Fruit fly (Drosophila melanogaster) whole organism, pupa: ENCODE results near the gene CG14566.

Experiments used
- CG13204 ChIP-seq: fragments of 200-800 bp; sonication (Bioruptor generic); optimal IDR thresholded peaks from 2 replicates; lab custom pipeline; 2018; ENCODE audit warnings: missing biosample characterization, mild to moderate bottlenecking, missing genetic modification characterization, moderate library complexity
- CG14655 ChIP-seq: fragments of 200-800 bp; sonication (Bioruptor generic); optimal IDR thresholded peaks from 3 replicates; lab custom pipeline; 2017; ENCODE audit warnings: mild to moderate bottlenecking, missing biosample characterization, missing genetic modification reagents, missing genetic modification characterization
- CG15710 ChIP-seq: fragments of 200-800 bp; sonication (Bioruptor generic); optimal IDR thresholded peaks from 2 replicates; lab custom pipeline; 2018; ENCODE audit warnings: missing biosample characterization, mild to moderate bottlenecking, missing genetic modification characterization, moderate library complexity
- CG4496 ChIP-seq: fragments of 200-800 bp; sonication (Bioruptor generic); IDR thresholded peaks from 3 replicates; pipeline ENCODE4 v1.3.6; 2022; ENCODE audit warnings: missing biosample characterization, missing genetic modification characterization
- CG8159 ChIP-seq: fragments of 200-800 bp; sonication (Bioruptor generic); optimal IDR thresholded peaks from 3 replicates; lab custom pipeline; 2018; ENCODE audit warnings: missing biosample characterization, mild to moderate bottlenecking, missing genetic modification characterization, moderate library complexity
- CG8301 ChIP-seq: fragments of 200-800 bp; sonication (Bioruptor generic); optimal IDR thresholded peaks from 2 replicates; lab custom pipeline; 2018; ENCODE audit warnings: missing biosample characterization, mild to moderate bottlenecking, missing genetic modification characterization
- D1 ChIP-seq: fragments of 200-800 bp; sonication (Bioruptor generic); optimal IDR thresholded peaks from 2 replicates; lab custom pipeline; 2018; ENCODE audit warnings: missing biosample characterization, mild to moderate bottlenecking, missing genetic modification characterization, moderate library complexity
- EcR ChIP-seq: fragments of 200-800 bp; sonication (Bioruptor generic); optimal IDR thresholded peaks from 3 replicates; lab custom pipeline; 2019; ENCODE audit warnings: missing biosample characterization, missing genetic modification characterization, mild to moderate bottlenecking, moderate library complexity, missing genetic modification reagents
- Ets98B ChIP-seq: fragments of 200-800 bp; sonication (Bioruptor generic); IDR thresholded peaks from 2 replicates; pipeline ENCODE4 v1.3.6; 2022; ENCODE audit warnings: missing biosample characterization, missing genetic modification characterization
- Pif1A ChIP-seq: fragments of 200-800 bp; sonication (Bioruptor generic); optimal IDR thresholded peaks from 3 replicates; lab custom pipeline; 2016; ENCODE audit warnings: missing biosample characterization, missing genetic modification characterization

CG14566 gene

DNA sequence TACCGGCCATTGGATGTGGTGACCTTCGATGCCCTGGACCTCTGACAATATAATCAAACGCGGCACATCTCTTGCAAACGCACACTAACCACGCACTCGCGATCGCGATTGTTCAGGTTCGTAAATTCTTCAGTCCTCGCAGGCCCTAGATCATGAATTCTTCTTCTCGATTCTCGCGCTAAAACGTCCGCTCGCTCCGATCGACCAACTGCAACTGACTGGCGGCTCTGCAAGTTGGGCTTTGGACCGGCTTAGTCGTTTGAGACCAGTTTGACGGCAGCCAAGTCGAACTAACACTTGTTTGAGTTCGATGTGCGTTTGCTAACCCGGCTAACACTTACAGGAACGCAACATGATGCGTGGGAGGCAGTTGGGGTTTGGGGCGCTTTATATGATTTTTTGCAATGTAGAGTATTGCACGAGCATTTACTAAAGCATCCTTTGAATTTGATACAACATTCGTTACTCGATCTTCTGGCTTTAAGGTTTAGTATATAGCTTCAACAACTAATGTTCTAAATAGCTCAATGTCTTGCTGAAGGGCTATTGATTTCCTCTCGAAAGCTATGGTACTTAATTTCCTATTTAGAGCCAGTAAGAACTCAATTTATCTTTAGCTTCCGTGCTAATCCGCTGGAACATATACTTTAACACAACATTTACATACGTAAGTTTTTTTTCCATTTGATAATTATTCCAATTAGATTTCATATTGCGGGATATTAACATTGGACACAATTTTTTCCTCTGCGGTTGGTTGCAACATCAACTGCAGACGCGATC is 33.8 kb downstream of the CG14566 start, which contains the start of gene CG32447:
CG32447 (minus strand) TSS at position 222 of the 783 bp plus-strand sequence.
- TF ChIP-seq CG14655 (GFP tag; lab: Kevin White, UChicago) (peak; percentile 45), CG8301 (peak; percentile 32), Pif1A (GFP tag; lab: Kevin White, UChicago) (no peak), Ets98B (GFP tag; lab: Robert Waterston, UW) (peak; percentile 6; the same call in 1 of the 2 replicates), CG15710 (tag; lab: Kevin White, UChicago) (no peak), EcR (GFP tag; lab: Kevin White, UChicago) (no peak)

DNA sequence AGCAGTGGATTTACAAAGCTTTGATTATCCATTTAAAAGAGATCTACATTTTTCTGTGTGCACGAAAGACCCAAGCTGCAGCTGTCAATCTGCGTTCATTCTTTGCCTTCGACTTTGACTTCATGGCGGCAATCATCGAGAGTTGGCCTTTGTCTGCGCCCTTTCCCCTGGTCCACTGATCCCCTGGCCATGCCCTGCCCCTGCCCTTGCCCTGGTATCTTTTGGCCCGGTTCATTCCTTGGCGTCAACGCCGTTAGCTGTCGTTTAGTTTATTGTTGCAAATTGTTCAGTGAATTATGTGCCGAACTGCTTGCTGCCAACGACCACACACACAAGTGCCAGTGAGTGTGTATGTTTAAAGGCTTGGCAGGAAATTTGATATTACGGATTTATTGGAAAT is 39.2 kb downstream of the CG14566 start:
- TF ChIP-seq D1 (no peak), EcR (GFP tag; lab: Kevin White, UChicago) (peak; percentile 66)

DNA sequence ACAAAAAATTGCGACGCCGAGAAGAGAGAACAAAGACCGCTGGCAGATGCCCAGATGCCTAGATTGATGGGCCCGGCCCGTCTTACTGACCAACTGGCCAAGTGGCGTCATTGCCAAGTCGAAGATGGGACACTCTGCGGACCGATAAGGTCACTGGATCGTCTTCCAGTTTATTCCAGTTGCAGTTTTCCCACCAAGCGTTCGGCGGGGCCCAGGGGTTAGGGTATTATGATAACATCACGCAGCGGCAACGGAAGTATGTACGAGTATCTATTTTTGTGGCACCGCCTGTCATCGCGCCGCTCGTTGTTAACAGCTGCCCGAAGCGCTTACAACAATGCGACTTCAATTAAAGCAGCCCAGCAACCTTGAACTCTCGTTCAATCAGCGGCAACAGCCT is 40.1 kb downstream of the CG14566 start:
- TF ChIP-seq EcR (GFP tag; lab: Kevin White, UChicago): peak; percentile 75
- no peak for TF ChIP-seq CG4496
- TF ChIP-seq CG13204 (GFP tag; lab: Kevin White, UChicago): peak; percentile 16

DNA sequence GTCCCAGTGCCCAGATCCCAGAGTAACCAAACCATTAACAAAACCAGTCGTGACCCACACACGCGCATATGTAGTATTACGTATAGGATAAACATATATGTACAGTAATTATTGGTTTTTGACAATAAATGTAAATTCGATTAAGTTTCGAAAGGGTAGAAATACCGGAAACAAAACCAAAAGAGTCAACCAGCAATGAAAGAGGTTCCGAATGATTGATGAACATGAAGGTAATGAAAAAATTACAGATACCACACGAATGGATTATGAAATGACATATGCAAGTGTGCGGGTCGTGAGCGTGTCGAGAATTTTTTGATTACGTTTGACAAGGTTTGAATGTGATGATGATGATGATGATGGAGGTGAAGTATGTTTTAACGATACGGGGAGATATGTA is 45.5 kb downstream of the CG14566 start:
- peak; percentile 0 for TF ChIP-seq CG13204 (GFP tag; lab: Kevin White, UChicago)
- no peak for TF ChIP-seq CG8159 (tag; lab: Kevin White, UChicago)
- no peak for TF ChIP-seq Pif1A (GFP tag; lab: Kevin White, UChicago)
